Worm (Caenorhabditis elegans): ENCODE results near the gene Y105C5B.8.

Y105C5B.8 gene

DNA sequence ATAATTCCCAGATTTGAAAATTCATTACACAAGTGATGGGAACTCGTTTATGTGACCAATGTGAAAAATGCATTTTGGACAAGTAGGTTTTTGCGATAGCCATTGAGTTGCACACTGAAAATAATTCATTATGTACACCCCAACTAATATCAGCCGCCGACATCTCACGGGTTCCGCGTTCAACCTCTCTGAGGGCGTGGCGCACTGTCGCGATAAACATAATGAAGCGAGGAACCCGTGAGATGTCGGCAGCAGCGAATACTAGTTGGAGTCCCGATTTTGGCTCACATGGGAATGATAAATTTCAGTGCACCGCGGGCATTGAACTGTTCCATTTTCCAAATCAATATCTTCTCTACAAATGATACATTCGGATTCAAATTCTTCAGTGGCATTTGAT is 10.4 kb upstream of the Y105C5B.8 start:
- no peak for TF ChIP-seq dao-5 (tag; optimal IDR thresholded peaks at IDR 0.05)
- no peak for TF ChIP-seq W03F9.2 (tag; optimal IDR thresholded peaks at IDR 0.05)
- no peak for TF ChIP-seq him-1 (tag; optimal IDR thresholded peaks at IDR 0.05)

- TF ChIP-seq dao-5 (tag; optimal IDR thresholded peaks at IDR 0.05) (no peak), W03F9.2 (tag; optimal IDR thresholded peaks at IDR 0.05) (no peak), him-1 (tag; optimal IDR thresholded peaks at IDR 0.05) (no peak)
Observed at ce11 chrIV:15933814-15934213, 7.2 kb upstream of the Y105C5B.8 start, which contains the start of gene srv-16. TSS of gene srv-16 (minus strand) at chrIV:15933914.

ce11 chrIV:15933100-15933499 is 6.5 kb upstream of the Y105C5B.8 start:
- peak; percentile 8 for TF ChIP-seq dao-5 (tag; optimal IDR thresholded peaks at IDR 0.05)

DNA sequence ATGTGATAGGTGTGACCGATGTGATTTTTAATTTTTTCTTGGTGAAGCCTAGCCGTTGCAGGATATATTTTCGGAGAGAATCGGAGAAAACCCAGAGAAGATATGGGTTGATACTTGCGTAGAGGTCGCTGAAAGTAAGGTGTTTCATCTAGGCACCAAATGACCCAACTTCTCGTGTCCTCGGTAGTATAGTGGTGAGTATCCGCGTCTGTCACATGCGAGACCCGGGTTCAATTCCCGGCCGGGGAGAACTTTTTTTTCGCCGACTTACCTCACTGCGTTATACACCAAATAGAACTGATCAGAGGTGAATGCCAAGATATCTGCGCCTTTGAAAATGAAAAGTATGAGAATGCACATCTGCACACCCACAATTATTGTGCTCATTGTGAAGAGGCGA is 5.2 kb upstream of the Y105C5B.8 start:
- TF ChIP-seq him-1 (tag; optimal IDR thresholded peaks at IDR 0.05) (no peak), W03F9.2 (tag; optimal IDR thresholded peaks at IDR 0.05) (peak; percentile 21)

DNA sequence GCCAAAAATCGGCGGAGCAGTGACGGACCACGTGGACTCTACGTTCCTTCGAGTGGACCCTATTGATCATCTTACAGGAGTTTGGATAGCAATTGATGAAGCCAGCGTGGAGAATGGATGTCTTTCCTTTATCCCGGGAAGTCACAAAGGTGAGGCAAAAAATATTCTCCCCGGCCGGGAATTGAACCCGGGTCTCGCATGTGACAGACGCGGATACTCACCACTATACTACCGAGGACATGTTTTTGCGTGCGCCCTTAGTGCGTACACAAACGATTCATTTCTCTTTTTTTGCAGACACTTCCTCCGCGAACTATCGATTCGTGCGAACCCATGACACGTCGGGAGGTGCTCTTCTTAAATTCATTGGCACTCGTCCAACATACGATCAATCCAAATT is 4.5 kb upstream of the Y105C5B.8 start:
- TF ChIP-seq dao-5 (tag; optimal IDR thresholded peaks at IDR 0.05) (no peak), him-1 (tag; optimal IDR thresholded peaks at IDR 0.05) (no peak), W03F9.2 (tag; optimal IDR thresholded peaks at IDR 0.05) (no peak)

DNA sequence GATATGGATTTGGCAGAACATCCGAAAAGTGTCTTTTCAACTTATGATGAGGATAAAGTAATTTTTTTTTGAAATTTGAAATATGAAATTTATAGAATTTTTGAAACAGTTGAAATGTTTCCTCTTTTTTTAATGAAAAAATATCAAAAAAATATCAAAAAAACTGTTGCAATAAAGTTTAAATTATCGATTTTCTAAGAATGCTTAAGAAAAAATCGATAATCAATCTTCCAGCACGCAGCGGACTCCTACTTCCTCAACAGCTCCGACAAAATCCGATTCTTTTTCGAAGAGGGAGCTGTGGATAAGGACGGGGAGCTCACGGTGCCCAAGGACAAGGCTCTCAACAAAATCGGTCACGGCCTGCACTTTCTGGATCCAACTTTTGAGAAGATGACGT is 4.0 kb upstream of the Y105C5B.8 start:
- TF ChIP-seq him-1 (tag; optimal IDR thresholded peaks at IDR 0.05), result no peak
- no peak for TF ChIP-seq W03F9.2 (tag; optimal IDR thresholded peaks at IDR 0.05)
- TF ChIP-seq dao-5 (tag; optimal IDR thresholded peaks at IDR 0.05), result no peak

DNA sequence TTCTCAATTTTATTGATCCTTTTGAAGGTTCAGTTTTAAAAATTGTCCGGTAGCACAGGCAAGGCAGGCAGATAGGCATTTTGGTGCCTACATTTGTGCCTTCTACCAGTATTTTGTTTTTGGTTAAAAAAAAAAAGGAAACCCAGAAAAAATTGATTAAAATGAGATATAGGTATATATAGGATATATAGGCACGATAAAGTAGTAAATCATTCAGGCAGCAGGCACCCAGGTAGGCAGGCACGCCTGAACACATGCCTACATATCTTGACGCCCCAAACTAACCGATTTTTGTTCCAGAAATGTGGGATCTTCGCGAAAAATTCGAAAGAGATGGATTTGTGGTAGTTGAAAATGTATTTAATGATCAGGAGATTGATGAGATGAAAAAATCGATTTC is 3.6 kb upstream of the Y105C5B.8 start, which contains the start of gene Y105C5B.9:
Gene Y105C5B.9 (plus strand): TSS at position 301 of the 400 bp plus-strand sequence.
- TF ChIP-seq him-1 (tag; optimal IDR thresholded peaks at IDR 0.05), result no peak
- TF ChIP-seq W03F9.2 (tag; optimal IDR thresholded peaks at IDR 0.05), result no peak
- no peak for TF ChIP-seq dao-5 (tag; optimal IDR thresholded peaks at IDR 0.05)

ce11 chrIV:15929831-15930230 is 3.2 kb upstream of the Y105C5B.8 start:
- no peak for TF ChIP-seq W03F9.2 (tag; optimal IDR thresholded peaks at IDR 0.05)
- no peak for TF ChIP-seq him-1 (tag; optimal IDR thresholded peaks at IDR 0.05)
- TF ChIP-seq dao-5 (tag; optimal IDR thresholded peaks at IDR 0.05), result no peak

DNA sequence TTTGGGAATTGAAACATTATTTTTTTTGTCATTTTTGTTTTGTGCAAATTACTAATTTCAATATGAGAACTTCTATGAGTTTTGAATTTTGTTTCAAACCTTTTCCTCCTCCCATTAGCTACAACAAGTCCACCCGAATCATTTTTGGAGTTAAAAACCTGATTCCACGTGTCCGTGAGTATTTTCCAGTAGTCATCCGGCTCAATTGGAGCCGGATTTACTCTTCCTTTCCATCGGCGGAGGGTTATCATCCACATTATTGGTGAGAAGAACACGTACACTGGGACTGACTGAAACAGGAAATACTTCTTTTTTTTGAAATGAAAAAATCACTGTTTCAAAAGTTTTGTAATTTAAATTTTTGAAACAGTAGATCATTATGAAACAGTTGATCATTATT is 3.6 kb downstream of the Y105C5B.8 start:
- no peak for TF ChIP-seq W03F9.2 (tag; optimal IDR thresholded peaks at IDR 0.05)
- TF ChIP-seq dao-5 (tag; optimal IDR thresholded peaks at IDR 0.05), result no peak
- no peak for TF ChIP-seq him-1 (tag; optimal IDR thresholded peaks at IDR 0.05)

DNA sequence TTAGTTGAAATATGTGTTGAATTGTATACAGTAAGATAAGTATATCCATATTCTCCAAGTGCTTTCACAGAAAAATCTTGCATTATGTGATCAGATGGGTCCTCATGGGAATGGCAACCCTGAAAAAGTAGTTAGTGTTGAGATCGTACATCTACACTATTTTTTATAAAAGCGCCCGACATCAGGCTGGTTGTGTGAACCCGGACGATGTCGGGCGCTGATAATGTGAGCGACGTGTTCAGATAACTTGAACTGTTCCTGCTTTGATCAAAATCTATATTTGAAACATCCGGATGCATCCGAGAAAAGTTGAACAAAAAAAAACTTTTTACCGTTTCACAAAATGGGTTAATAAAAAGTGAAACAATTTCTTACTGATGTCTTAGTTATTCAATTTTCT is 11.6 kb downstream of the Y105C5B.8 start:
- TF ChIP-seq him-1 (tag; optimal IDR thresholded peaks at IDR 0.05) (no peak), dao-5 (tag; optimal IDR thresholded peaks at IDR 0.05) (no peak), W03F9.2 (tag; optimal IDR thresholded peaks at IDR 0.05) (no peak)

DNA sequence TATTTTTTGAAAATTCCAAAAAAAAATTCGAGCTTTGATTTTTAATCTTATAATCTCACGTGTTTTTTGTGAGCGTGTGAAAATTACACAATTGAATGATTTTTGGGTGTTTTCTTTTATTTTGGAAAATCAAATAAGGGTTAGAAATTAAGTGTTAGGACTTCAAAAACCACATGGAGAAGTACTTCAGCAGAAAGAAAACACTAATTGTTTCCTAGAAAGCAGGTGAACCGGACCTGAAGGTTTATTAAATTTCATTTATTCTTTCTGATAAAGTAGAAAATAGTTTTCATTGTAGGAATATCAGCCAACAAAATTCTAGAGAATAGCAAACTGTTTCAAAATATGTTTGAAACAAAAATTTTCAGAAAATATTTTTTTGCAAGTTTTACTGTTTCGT is 18.4 kb downstream of the Y105C5B.8 start:
- TF ChIP-seq dao-5 (tag; optimal IDR thresholded peaks at IDR 0.05) (no peak), W03F9.2 (tag; optimal IDR thresholded peaks at IDR 0.05) (no peak), him-1 (tag; optimal IDR thresholded peaks at IDR 0.05) (no peak)

ce11 chrIV:15906059-15906632 is 20.5 kb downstream of the Y105C5B.8 start, which contains the start of gene srv-15:
TSS of gene srv-15 (plus strand) at chrIV:15906582.
- no peak for TF ChIP-seq dao-5 (tag; optimal IDR thresholded peaks at IDR 0.05)
- no peak for TF ChIP-seq W03F9.2 (tag; optimal IDR thresholded peaks at IDR 0.05)
- no peak for TF ChIP-seq him-1 (tag; optimal IDR thresholded peaks at IDR 0.05)

DNA sequence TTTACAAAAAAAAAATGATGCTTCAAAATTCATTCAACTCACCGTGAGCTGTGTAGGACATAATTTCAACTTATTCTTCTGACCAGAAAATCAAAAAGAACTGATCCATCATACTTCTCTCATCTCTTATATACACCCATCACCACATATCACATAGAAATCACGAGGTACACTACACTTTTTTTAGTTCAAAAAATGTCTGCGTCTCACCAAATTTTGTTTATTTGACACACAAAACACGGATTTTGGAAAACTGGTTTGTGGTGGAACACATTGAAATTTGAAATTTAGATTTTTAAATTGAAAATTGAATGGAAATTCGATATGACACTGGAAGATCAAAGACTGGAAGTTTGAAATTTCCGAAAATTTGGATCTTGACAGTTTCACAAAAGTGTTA is 25.5 kb downstream of the Y105C5B.8 start, which contains the start of gene Y105C5B.5:
Gene Y105C5B.5 (minus strand): TSS at position 103 of the 400 bp plus-strand sequence.
- TF ChIP-seq dao-5 (tag; optimal IDR thresholded peaks at IDR 0.05) (no peak), W03F9.2 (tag; optimal IDR thresholded peaks at IDR 0.05) (no peak), him-1 (tag; optimal IDR thresholded peaks at IDR 0.05) (no peak)

ce11 chrIV:15900158-15900557 is 26.5 kb downstream of the Y105C5B.8 start:
- TF ChIP-seq dao-5 (tag; optimal IDR thresholded peaks at IDR 0.05) (no peak), him-1 (tag; optimal IDR thresholded peaks at IDR 0.05) (no peak), W03F9.2 (tag; optimal IDR thresholded peaks at IDR 0.05) (no peak)

DNA sequence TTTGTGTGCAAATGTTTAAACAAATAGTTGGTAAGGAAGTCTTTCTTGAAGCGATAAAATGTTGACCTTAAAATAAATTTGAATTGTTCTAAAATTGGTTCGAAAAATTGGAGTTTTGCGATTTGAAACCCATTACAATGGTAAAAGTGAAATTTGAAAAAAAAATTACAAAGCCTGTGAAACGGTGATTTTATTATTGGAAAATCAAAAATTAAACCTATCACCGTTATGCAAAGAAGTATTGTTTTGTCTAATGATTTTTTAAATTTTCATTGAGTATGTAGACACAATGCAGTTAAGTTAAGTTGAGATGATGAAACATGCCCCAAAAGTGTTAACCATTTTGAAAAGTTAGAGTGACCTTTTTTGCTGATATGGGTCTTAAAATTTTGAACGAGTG is 31.8 kb downstream of the Y105C5B.8 start:
- TF ChIP-seq him-1 (tag; optimal IDR thresholded peaks at IDR 0.05), result no peak
- no peak for TF ChIP-seq dao-5 (tag; optimal IDR thresholded peaks at IDR 0.05)
- TF ChIP-seq W03F9.2 (tag; optimal IDR thresholded peaks at IDR 0.05), result no peak
